Fruit fly (Drosophila melanogaster) whole organism, pupa: ENCODE results near the gene CG46042.

Source experiments
- CG10348 ChIP-seq: fragments of 200-800 bp; sonication (Bioruptor generic); IDR thresholded peaks from 2 replicates; pipeline ENCODE4 v1.3.6; 2022; ENCODE audit warnings: missing biosample characterization, missing genetic modification characterization
- CG12605 ChIP-seq: fragments of 200-800 bp; sonication (Bioruptor generic); IDR thresholded peaks from 2 replicates; pipeline ENCODE4 v1.3.6; 2022; ENCODE audit warnings: missing biosample characterization, missing genetic modification characterization
- CG13204 ChIP-seq: fragments of 200-800 bp; sonication (Bioruptor generic); optimal IDR thresholded peaks from 2 replicates; lab custom pipeline; 2018; ENCODE audit warnings: missing biosample characterization, mild to moderate bottlenecking, missing genetic modification characterization, moderate library complexity
- CG14655 ChIP-seq: fragments of 200-800 bp; sonication (Bioruptor generic); optimal IDR thresholded peaks from 3 replicates; lab custom pipeline; 2017; ENCODE audit warnings: mild to moderate bottlenecking, missing biosample characterization, missing genetic modification reagents, missing genetic modification characterization
- CG15710 ChIP-seq: fragments of 200-800 bp; sonication (Bioruptor generic); optimal IDR thresholded peaks from 2 replicates; lab custom pipeline; 2018; ENCODE audit warnings: missing biosample characterization, mild to moderate bottlenecking, missing genetic modification characterization, moderate library complexity
- CG17806 ChIP-seq: fragments of 200-800 bp; sonication (Bioruptor generic); optimal IDR thresholded peaks from 2 replicates; lab custom pipeline; 2018; ENCODE audit warnings: missing biosample characterization, mild to moderate bottlenecking, missing genetic modification characterization, moderate library complexity
- CG32121 ChIP-seq: fragments of 200-800 bp; sonication (Bioruptor generic); IDR thresholded peaks from 2 replicates; pipeline ENCODE4 v1.3.6; 2022; ENCODE audit warnings: missing biosample characterization, missing genetic modification characterization
- CG34367 ChIP-seq: fragments of 200-800 bp; sonication (Bioruptor generic); optimal IDR thresholded peaks from 2 replicates; lab custom pipeline; 2018; ENCODE audit warnings: missing biosample characterization, mild to moderate bottlenecking, missing genetic modification characterization
- CG4496 ChIP-seq: fragments of 200-800 bp; sonication (Bioruptor generic); IDR thresholded peaks from 3 replicates; pipeline ENCODE4 v1.3.6; 2022; ENCODE audit warnings: missing biosample characterization, missing genetic modification characterization
- CG8159 ChIP-seq: fragments of 200-800 bp; sonication (Bioruptor generic); optimal IDR thresholded peaks from 3 replicates; lab custom pipeline; 2018; ENCODE audit warnings: missing biosample characterization, mild to moderate bottlenecking, missing genetic modification characterization, moderate library complexity
- CG8301 ChIP-seq: fragments of 200-800 bp; sonication (Bioruptor generic); optimal IDR thresholded peaks from 2 replicates; lab custom pipeline; 2018; ENCODE audit warnings: missing biosample characterization, mild to moderate bottlenecking, missing genetic modification characterization
- CG9948 ChIP-seq: fragments of 200-800 bp; sonication (Bioruptor generic); optimal IDR thresholded peaks from 2 replicates; lab custom pipeline; 2018; ENCODE audit warnings: missing biosample characterization, mild to moderate bottlenecking, missing genetic modification characterization, moderate library complexity
- D1 ChIP-seq: fragments of 200-800 bp; sonication (Bioruptor generic); optimal IDR thresholded peaks from 2 replicates; lab custom pipeline; 2018; ENCODE audit warnings: missing biosample characterization, mild to moderate bottlenecking, missing genetic modification characterization, moderate library complexity
- EcR ChIP-seq: fragments of 200-800 bp; sonication (Bioruptor generic); optimal IDR thresholded peaks from 3 replicates; lab custom pipeline; 2019; ENCODE audit warnings: missing biosample characterization, missing genetic modification characterization, mild to moderate bottlenecking, moderate library complexity, missing genetic modification reagents
- Ets98B ChIP-seq: fragments of 200-800 bp; sonication (Bioruptor generic); IDR thresholded peaks from 2 replicates; pipeline ENCODE4 v1.3.6; 2022; ENCODE audit warnings: missing biosample characterization, missing genetic modification characterization
- Pif1A ChIP-seq: fragments of 200-800 bp; sonication (Bioruptor generic); optimal IDR thresholded peaks from 3 replicates; lab custom pipeline; 2016; ENCODE audit warnings: missing biosample characterization, missing genetic modification characterization
- Pif1B ChIP-seq: fragments of 200-800 bp; sonication (Bioruptor generic); optimal IDR thresholded peaks from 3 replicates; lab custom pipeline; 2016; ENCODE audit warnings: missing biosample characterization, missing genetic modification characterization
- Snoo ChIP-seq: fragments of 200-800 bp; sonication (Bioruptor generic); optimal IDR thresholded peaks from 3 replicates; lab custom pipeline; 2017; ENCODE audit warnings: missing biosample characterization, mild to moderate bottlenecking, missing genetic modification characterization, inconsistent platforms
- fd96Ca ChIP-seq: fragments of 200-800 bp; sonication (Bioruptor generic); IDR thresholded peaks from 3 replicates; pipeline ENCODE4 v1.3.6; 2022; ENCODE audit warnings: missing biosample characterization, missing genetic modification characterization
- gl ChIP-seq: fragments of 200-800 bp; sonication (Bioruptor generic); optimal IDR thresholded peaks from 2 replicates; lab custom pipeline; 2018; ENCODE audit warnings: missing biosample characterization, mild to moderate bottlenecking, missing genetic modification characterization
- rn ChIP-seq: fragments of 200-800 bp; sonication (Bioruptor generic); IDR thresholded peaks from 2 replicates; pipeline ENCODE4 v1.3.6; 2022; ENCODE audit warnings: missing biosample characterization, missing genetic modification characterization

Gene CG46042

dm6 chr3R:19895305-19895704 is 46.9 kb downstream of the CG46042 start:
- TF ChIP-seq fd96Ca (GFP tag; lab: Robert Waterston, UW) (no peak), CG14655 (GFP tag; lab: Kevin White, UChicago) (no peak), D1 (no peak), Snoo (tag; lab: Kevin White, UChicago) (no peak), CG4496 (GFP tag; lab: Robert Waterston, UW) (no peak), CG10348 (GFP tag; lab: Robert Waterston, UW) (no peak)

DNA sequence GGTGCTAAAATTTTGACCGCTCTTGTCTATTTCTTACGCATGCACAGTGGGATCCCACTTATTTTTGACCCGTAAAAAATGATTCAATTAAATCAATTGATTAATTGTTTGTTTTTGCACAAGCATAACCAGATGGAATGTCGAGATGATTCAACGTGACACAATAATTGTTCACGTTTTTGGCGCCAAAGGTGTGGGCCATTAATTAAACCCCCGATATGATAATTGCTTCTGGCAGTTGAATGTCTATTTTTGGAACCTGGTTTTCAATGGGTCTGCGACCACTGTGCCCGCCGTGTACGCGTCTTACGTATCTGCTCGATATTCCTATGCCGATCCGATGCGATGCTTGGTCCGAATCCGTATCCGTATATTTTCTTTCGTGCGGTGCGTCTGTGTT is 50.2 kb downstream of the CG46042 start:
- TF ChIP-seq D1 = no peak
- TF ChIP-seq Pif1B (GFP tag; lab: Kevin White, UChicago) = no peak
- no peak for TF ChIP-seq CG9948 (tag; lab: Kevin White, UChicago)
- TF ChIP-seq rn (GFP tag; lab: Robert Waterston, UW) = no peak
- peak; percentile 63 for TF ChIP-seq fd96Ca (GFP tag; lab: Robert Waterston, UW)
- no peak; the same call in 1 of the 2 replicates for TF ChIP-seq CG32121 (GFP tag; lab: Robert Waterston, UW)
- TF ChIP-seq CG8301 (tag; lab: Kevin White, UChicago) = no peak
- no peak for TF ChIP-seq CG15710 (tag; lab: Kevin White, UChicago)
- no peak for TF ChIP-seq CG17806 (tag; lab: Kevin White, UChicago)
- no peak for TF ChIP-seq CG8159 (tag; lab: Kevin White, UChicago)
- TF ChIP-seq CG14655 (GFP tag; lab: Kevin White, UChicago) = no peak
- TF ChIP-seq EcR (GFP tag; lab: Kevin White, UChicago) = no peak
- no peak for TF ChIP-seq CG10348 (GFP tag; lab: Robert Waterston, UW)
- no peak for TF ChIP-seq CG34367 (tag; lab: Kevin White, UChicago)
- no peak; the same call in 1 of the 2 replicates for TF ChIP-seq CG12605 (GFP tag; lab: Robert Waterston, UW)
- TF ChIP-seq Ets98B (GFP tag; lab: Robert Waterston, UW) = peak; percentile 44; the same call in 1 of the 2 replicates
- TF ChIP-seq Pif1A (GFP tag; lab: Kevin White, UChicago) = no peak
- peak; percentile 75 for TF ChIP-seq CG4496 (GFP tag; lab: Robert Waterston, UW)
- no peak for TF ChIP-seq Snoo (tag; lab: Kevin White, UChicago)
- TF ChIP-seq gl (tag; lab: Kevin White, UChicago) = no peak
- TF ChIP-seq CG13204 = no peak
- TF ChIP-seq, all 21 proteins: peak for 3
